Fruit fly (Drosophila melanogaster) whole organism, wandering third instar larva: ENCODE data around the gene CLS.

Experiments
- Abd-B ChIP-seq: fragments of >200 bp; optimal IDR thresholded peaks from 2 replicates; lab custom pipeline; 2017; ENCODE audit warnings: missing biosample characterization, missing genetic modification characterization
- CG32264 ChIP-seq: fragments of 200-800 bp; sonication (Bioruptor generic); optimal IDR thresholded peaks from 2 replicates; lab custom pipeline; 2016; ENCODE audit warnings: missing biosample characterization, missing genetic modification characterization
- CG9705 ChIP-seq: fragments of 200-800 bp; sonication (Bioruptor generic); optimal IDR thresholded peaks from 2 replicates; lab custom pipeline; 2018; ENCODE audit warnings: missing biosample characterization, mild to moderate bottlenecking, missing genetic modification characterization
- CrebA ChIP-seq: fragments of 200-800 bp; sonication (Bioruptor generic); optimal IDR thresholded peaks from 2 replicates; lab custom pipeline; 2016; ENCODE audit warnings: missing biosample characterization, mild to moderate bottlenecking, missing genetic modification characterization, borderline replicate concordance
- Dfd ChIP-seq: fragments of >200 bp; optimal IDR thresholded peaks from 2 replicates; lab custom pipeline; 2017; ENCODE audit warnings: missing biosample characterization, missing genetic modification characterization
- Dif ChIP-seq: fragments of 200-275, 200-300 bp; sonication (Bioruptor generic); optimal IDR thresholded peaks from 2 replicates; lab custom pipeline; 2018; ENCODE audit warnings: missing biosample characterization, missing genetic modification characterization; ENCODE audit not compliant: partially characterized antibody
- GATAd ChIP-seq: sonication (Bioruptor generic); optimal IDR thresholded peaks from 2 replicates; lab custom pipeline; 2016; ENCODE audit warnings: missing biosample characterization, missing genetic modification characterization
- HLH106 ChIP-seq: fragments of 200-800 bp; optimal IDR thresholded peaks from 3 replicates; lab custom pipeline; 2019; ENCODE audit warnings: missing biosample characterization, mild to moderate bottlenecking, missing genetic modification characterization, moderate library complexity
- Hnf4 ChIP-seq: fragments of 200-800 bp; sonication (Bioruptor generic); optimal IDR thresholded peaks from 2 replicates; lab custom pipeline; 2016; ENCODE audit warnings: missing biosample characterization, mild to moderate bottlenecking, missing genetic modification characterization
- Hr78 ChIP-seq: fragments of >200 bp; optimal IDR thresholded peaks from 2 replicates; lab custom pipeline; 2017; ENCODE audit warnings: missing biosample characterization, missing genetic modification characterization
- Hr83 ChIP-seq: fragments of 200-300 bp; sonication (Bioruptor generic); optimal IDR thresholded peaks from 2 replicates; lab custom pipeline; 2016; ENCODE audit warnings: missing biosample characterization, mild to moderate bottlenecking, missing genetic modification characterization, moderate library complexity; ENCODE audit not compliant: poor library complexity, severe bottlenecking
- Jra ChIP-seq: sonication (Bioruptor generic); optimal IDR thresholded peaks from 2 replicates; lab custom pipeline; 2016; ENCODE audit warnings: missing biosample characterization, missing genetic modification characterization
- Mio ChIP-seq: sonication (Bioruptor generic); optimal IDR thresholded peaks from 2 replicates; lab custom pipeline; 2016; ENCODE audit warnings: missing biosample characterization, missing genetic modification characterization
- Myc ChIP-seq: fragments of >200 bp; optimal IDR thresholded peaks from 2 replicates; lab custom pipeline; 2017
- N ChIP-seq: fragments of >200 bp; optimal IDR thresholded peaks from 2 replicates; lab custom pipeline; 2018; ENCODE audit warnings: missing biosample characterization, missing external identifiers, missing genetic modification characterization
- OdsH ChIP-seq: fragments of 200-800 bp; sonication (Bioruptor generic); optimal IDR thresholded peaks from 2 replicates; lab custom pipeline; 2016; ENCODE audit warnings: missing biosample characterization, mild to moderate bottlenecking, missing genetic modification characterization
- Rel ChIP-seq, 2 experiments: fragments of 200-800 bp; sonication (Bioruptor generic) in 1 of 2; optimal IDR thresholded peaks; 2 replicates in 1 of 2; 3 replicates in 1 of 2; lab custom pipeline; 2016 to 2019; ENCODE audit warnings: mild to moderate bottlenecking in 2 of 2, missing biosample characterization in 2 of 2, missing genetic modification characterization in 2 of 2, moderate library complexity in 1 of 2
- Sp1 ChIP-seq: fragments of 200-800 bp; sonication (Bioruptor generic); optimal IDR thresholded peaks from 3 replicates; lab custom pipeline; 2019; ENCODE audit warnings: missing biosample characterization, mild to moderate bottlenecking, missing genetic modification characterization, moderate library complexity
- Vsx2 ChIP-seq: fragments of 200-300, 225-300 bp; sonication (Bioruptor generic); optimal IDR thresholded peaks from 2 replicates; lab custom pipeline; 2018; ENCODE audit warnings: missing biosample characterization, missing genetic modification characterization; ENCODE audit not compliant: partially characterized antibody
- br ChIP-seq: fragments of 200-800 bp; sonication (Bioruptor generic); optimal IDR thresholded peaks from 2 replicates; lab custom pipeline; 2016; ENCODE audit warnings: missing biosample characterization, missing genetic modification characterization
- brk ChIP-seq: fragments of 200-800 bp; sonication (Bioruptor generic); optimal IDR thresholded peaks from 2 replicates; lab custom pipeline; 2016; ENCODE audit warnings: missing biosample characterization, mild to moderate bottlenecking, missing genetic modification characterization
- dl ChIP-seq, 2 experiments: fragments of 175-275, 200-275 bp in 1 of 2; fragments of 200-275 bp in 1 of 2; sonication (Bioruptor generic); optimal IDR thresholded peaks; lab custom pipeline; 2018; ENCODE audit warnings: mild to moderate bottlenecking in 2 of 2, missing biosample characterization in 2 of 2, missing genetic modification characterization in 2 of 2, moderate library complexity in 2 of 2; ENCODE audit not compliant: partially characterized antibody in 2 of 2, insufficient read depth in 1 of 2
- dmrt93B ChIP-seq: fragments of 200-800 bp; sonication (Bioruptor generic); optimal IDR thresholded peaks from 2 replicates; lab custom pipeline; 2018; ENCODE audit warnings: missing biosample characterization, mild to moderate bottlenecking, missing genetic modification characterization
- dsf ChIP-seq: sonication (Bioruptor generic); optimal IDR thresholded peaks from 2 replicates; lab custom pipeline; 2016; ENCODE audit warnings: missing biosample characterization, missing genetic modification characterization, borderline replicate concordance
- ey ChIP-seq: fragments of 200-800 bp; sonication (Bioruptor generic); optimal IDR thresholded peaks from 2 replicates; lab custom pipeline; 2016; ENCODE audit warnings: missing biosample characterization, missing genetic modification characterization
- foxo ChIP-seq, 2 experiments: fragments of 200-800 bp; sonication (Bioruptor generic); optimal IDR thresholded peaks; 2 replicates in 1 of 2; 3 replicates in 1 of 2; lab custom pipeline; 2016 to 2017; ENCODE audit warnings: missing biosample characterization in 2 of 2, missing genetic modification characterization in 2 of 2
- fru ChIP-seq: fragments of 200-800 bp; sonication (Bioruptor generic); optimal IDR thresholded peaks from 3 replicates; lab custom pipeline; 2016; ENCODE audit warnings: missing biosample characterization, mild to moderate bottlenecking, missing genetic modification characterization
- h ChIP-seq: fragments of 200-800 bp; sonication (Bioruptor generic); optimal IDR thresholded peaks from 3 replicates; lab custom pipeline; 2016; ENCODE audit warnings: missing biosample characterization, mild to moderate bottlenecking, missing genetic modification characterization
- jim ChIP-seq: fragments of 175-275, 200-325 bp; sonication (Bioruptor generic); optimal IDR thresholded peaks from 2 replicates; lab custom pipeline; 2016; ENCODE audit warnings: missing biosample characterization, mild to moderate bottlenecking, missing genetic modification characterization
- lola ChIP-seq: fragments of >200 bp; optimal IDR thresholded peaks from 2 replicates; lab custom pipeline; 2017; ENCODE audit warnings: missing biosample characterization, missing genetic modification characterization
- pan ChIP-seq: fragments of >200 bp; optimal IDR thresholded peaks from 2 replicates; lab custom pipeline; 2017
- psq ChIP-seq: fragments of 200-800 bp; sonication (Bioruptor generic); optimal IDR thresholded peaks from 3 replicates; lab custom pipeline; 2017; ENCODE audit warnings: missing biosample characterization, mild to moderate bottlenecking, missing genetic modification characterization, moderate library complexity
- rgr ChIP-seq: fragments of 200-800 bp; sonication (Bioruptor generic); optimal IDR thresholded peaks from 3 replicates; lab custom pipeline; 2016; ENCODE audit warnings: missing biosample characterization, mild to moderate bottlenecking, missing genetic modification characterization
- sage ChIP-seq: fragments of 200-800 bp; sonication (Bioruptor generic); optimal IDR thresholded peaks from 2 replicates; lab custom pipeline; 2016; ENCODE audit warnings: missing biosample characterization, mild to moderate bottlenecking, missing genetic modification characterization
- sv ChIP-seq: fragments of 200-800 bp; sonication (Bioruptor generic); optimal IDR thresholded peaks from 3 replicates; lab custom pipeline; 2016; ENCODE audit warnings: missing biosample characterization, missing genetic modification characterization
- tai ChIP-seq: sonication (Bioruptor generic); optimal IDR thresholded peaks from 2 replicates; lab custom pipeline; 2016; ENCODE audit warnings: missing biosample characterization, missing genetic modification characterization
- usp ChIP-seq: fragments of >200 bp; optimal IDR thresholded peaks from 2 replicates; lab custom pipeline; 2017; ENCODE audit warnings: missing biosample characterization, missing genetic modification characterization
- woc ChIP-seq: sonication (Bioruptor generic); optimal IDR thresholded peaks from 2 replicates; lab custom pipeline; 2016; ENCODE audit warnings: missing biosample characterization, mild to moderate bottlenecking, missing genetic modification characterization

The CLS gene

DNA sequence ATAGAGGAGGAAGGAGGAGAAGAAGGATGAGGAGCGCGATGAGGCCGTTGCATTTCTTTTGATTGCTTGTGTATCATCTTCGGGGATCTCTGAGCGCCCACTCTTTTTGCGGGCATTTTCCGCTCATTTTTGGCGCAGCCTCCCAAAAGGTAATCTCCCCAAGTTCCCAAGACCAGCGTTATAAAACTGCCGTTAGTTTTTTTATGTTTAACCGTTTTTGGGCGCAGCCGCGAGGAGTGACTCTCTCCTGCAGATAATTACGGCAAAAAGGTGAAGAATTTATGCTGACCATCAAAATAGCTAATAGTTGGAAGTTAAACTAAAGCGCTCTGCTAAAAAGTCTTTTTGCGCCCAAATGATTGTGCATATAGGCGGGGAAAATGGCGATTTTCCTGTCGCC is 48.8 kb downstream of the CLS start:
- TF ChIP-seq psq (GFP tag; lab: Kevin White, UChicago) (peak; percentile 3), CG32264 (no peak)
- TF ChIP-seq, all 38 proteins: peak for 1

DNA sequence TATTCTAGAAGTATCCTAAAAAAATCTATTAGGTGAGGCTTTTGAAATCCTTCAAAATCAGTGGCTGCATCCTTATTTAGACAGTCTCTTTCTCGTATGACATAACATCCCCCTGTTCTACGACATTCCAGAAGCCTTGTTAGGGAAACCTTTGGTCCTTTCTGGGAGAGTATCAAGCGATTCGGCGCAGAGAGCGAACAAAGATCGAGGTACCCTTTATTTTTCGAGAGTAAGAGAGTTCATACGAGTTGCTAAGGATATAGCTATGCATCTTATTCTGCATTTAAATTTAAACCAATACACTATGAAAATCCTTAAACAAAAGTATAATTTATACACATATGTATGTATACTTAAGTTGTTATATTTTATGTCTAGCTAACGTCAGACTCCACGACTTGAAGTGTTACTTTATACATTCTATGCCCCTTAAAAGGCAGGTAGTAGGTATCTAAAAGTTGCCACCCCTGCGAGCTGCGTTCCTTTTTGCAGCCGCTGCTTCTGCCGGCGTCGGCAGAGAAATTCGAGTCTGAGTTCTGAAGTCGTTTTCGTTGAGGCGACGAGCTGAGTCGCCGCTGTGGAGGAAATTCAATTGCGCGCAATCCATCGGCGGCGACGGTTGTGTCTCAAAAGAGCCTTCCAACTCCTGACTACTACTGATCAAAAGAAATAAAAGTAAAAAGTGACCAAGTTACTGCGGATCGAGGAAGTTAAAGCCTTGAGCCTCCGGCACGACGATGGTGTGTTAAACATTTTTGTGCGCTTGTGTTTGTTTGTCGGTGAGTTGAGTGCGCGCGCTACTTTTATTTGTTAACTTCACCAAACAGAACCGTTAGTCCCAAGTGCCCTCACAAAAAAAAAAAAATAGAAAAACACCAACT is 49.6 kb downstream of the CLS start, which contains the start of gene jigr1:
Gene jigr1 (plus strand): TSS at position 550 of the 881 bp plus-strand sequence.
- TF ChIP-seq Sp1 (GFP tag; lab: Kevin White, UChicago): peak; percentile 78
- peak; percentile 8 for TF ChIP-seq sv
- peak; percentile 68 for TF ChIP-seq br (GFP tag; lab: Kevin White, UChicago)
- no peak for TF ChIP-seq N (GFP tag; lab: Kevin White, UChicago)
- peak; percentile 43 for TF ChIP-seq CG9705
- peak; percentile 83 for TF ChIP-seq h (GFP tag; lab: Kevin White, UChicago)
- peak; percentile 26 for TF ChIP-seq Rel (GFP tag; optimal IDR thresholded peaks at IDR 0.05; lab: Kevin White, UChicago)
- peak; percentile 21 for TF ChIP-seq Rel (tag; optimal IDR thresholded peaks at IDR 0.05; lab: Kevin White, UChicago)
- peak; percentile 61 for TF ChIP-seq rgr (GFP tag; lab: Kevin White, UChicago)
- TF ChIP-seq CrebA (GFP tag; lab: Kevin White, UChicago): no peak
- peak in 1 of 2 experiments; percentile 80 for TF ChIP-seq foxo (GFP tag; optimal IDR thresholded peaks at IDR 0.05; lab: Kevin White, UChicago)
- peak; percentile 24 for TF ChIP-seq Hnf4 (GFP tag; lab: Kevin White, UChicago)
- TF ChIP-seq sage (GFP tag; lab: Kevin White, UChicago): peak; percentile 68
- peak; percentile 77 for TF ChIP-seq fru (GFP tag; lab: Kevin White, UChicago)
- TF ChIP-seq CG32264: peak; percentile 12
- TF ChIP-seq Dfd (GFP tag; lab: Kevin White, UChicago): no peak
- no peak for TF ChIP-seq Vsx2 (GFP tag; lab: Kevin White, UChicago)
- peak; percentile 60 for TF ChIP-seq psq (GFP tag; lab: Kevin White, UChicago)
- no peak for TF ChIP-seq Jra (GFP tag; lab: Kevin White, UChicago)
- TF ChIP-seq dl (GFP tag; optimal IDR thresholded peaks at IDR 0.05; lab: Kevin White, UChicago; ENCODE audit: insufficient read depth in 1 of 2, partially characterized antibody in 2 of 2): no peak
- peak; percentile 61 for TF ChIP-seq pan (lab: Kevin White, UChicago)
- peak; percentile 52 for TF ChIP-seq brk (GFP tag; lab: Kevin White, UChicago)
- TF ChIP-seq Mio (GFP tag; lab: Kevin White, UChicago): no peak
- no peak for TF ChIP-seq Abd-B (GFP tag; lab: Kevin White, UChicago)
- no peak for TF ChIP-seq dsf (GFP tag; lab: Kevin White, UChicago)
- peak; percentile 64 for TF ChIP-seq Dif (GFP tag; lab: Kevin White, UChicago)
- TF ChIP-seq Hr83: peak; percentile 20
- TF ChIP-seq usp (GFP tag; lab: Kevin White, UChicago): no peak
- TF ChIP-seq Hr78 (GFP tag; lab: Kevin White, UChicago): no peak
- peak; percentile 67 for TF ChIP-seq HLH106 (tag; lab: Kevin White, UChicago)
- TF ChIP-seq OdsH (GFP tag; lab: Kevin White, UChicago): peak; percentile 79
- TF ChIP-seq jim (GFP tag; lab: Kevin White, UChicago): no peak
- TF ChIP-seq lola: no peak
- peak; percentile 93 for TF ChIP-seq woc
- no peak for TF ChIP-seq GATAd (GFP tag; lab: Kevin White, UChicago)
- TF ChIP-seq tai (GFP tag; lab: Kevin White, UChicago): no peak
- TF ChIP-seq ey: peak; percentile 71
- TF ChIP-seq Myc (lab: Kevin White, UChicago): no peak
- peak; percentile 51 for TF ChIP-seq dmrt93B
- TF ChIP-seq, all 38 proteins: peak for 22
